Worm (Caenorhabditis elegans): ENCODE data around the gene elmd-1.

DNA sequence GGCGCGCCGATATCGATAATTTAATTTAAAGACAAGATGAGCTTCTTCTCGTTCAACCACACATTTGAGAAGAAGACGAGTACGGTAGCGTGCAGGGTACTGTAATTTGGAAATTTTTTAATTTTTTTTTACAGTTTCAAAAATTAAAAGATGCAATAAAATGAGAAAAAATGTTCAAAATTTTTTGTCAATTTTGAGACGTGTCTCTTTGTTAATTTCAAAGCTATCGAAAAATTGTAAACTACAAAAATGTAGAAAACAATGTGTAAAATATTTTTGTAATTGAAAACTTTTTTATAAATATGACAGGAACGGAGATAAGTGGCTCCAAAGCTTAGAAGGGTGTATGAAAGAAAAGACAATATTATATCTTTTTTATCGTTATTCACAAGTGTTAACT lies 41.7 kb downstream of the elmd-1 start, which contains the start of gene K01A11.1:
- TF ChIP-seq K09A11.1 (tag; optimal IDR thresholded peaks at IDR 0.05; ENCODE audit: insufficient read depth) (no peak), fkh-10 (GFP tag; optimal IDR thresholded peaks at IDR 0.05) (no peak), eyg-1 (tag; optimal IDR thresholded peaks at IDR 0.05) (no peak), ceh-6 (GFP tag; optimal IDR thresholded peaks at IDR 0.05) (no peak), hlh-8 (tag; optimal IDR thresholded peaks at IDR 0.05) (no peak)

Measured in whole organism, late embryonic.